Worm (Caenorhabditis elegans) whole organism, L4/young adult: ENCODE data around the gene col-172.

Experiments
- W03F9.2 ChIP-seq: fragments of 150-350 bp; optimal IDR thresholded peaks from 2 replicates; lab custom pipeline; 2014; ENCODE audit warnings: missing biosample characterization, missing genetic modification characterization
- dao-5 ChIP-seq: sonication (generic microtip); optimal IDR thresholded peaks from 2 replicates; lab custom pipeline; 2016; ENCODE audit warnings: missing genotype, missing genetic modification characterization, moderate library complexity, missing compliant biosample characterization
- him-1 ChIP-seq: sonication (generic microtip); optimal IDR thresholded peaks from 2 replicates; lab custom pipeline; 2016; ENCODE audit warnings: missing genotype, missing genetic modification reagents, missing genetic modification characterization, missing compliant biosample characterization

col-172 gene

ce11 chrX:6687756-6688155 is 15.1 kb downstream of the col-172 start:
- TF ChIP-seq him-1 (tag; lab: Kevin White, UChicago), result no peak
- no peak for TF ChIP-seq dao-5 (tag; lab: Kevin White, UChicago)
- TF ChIP-seq W03F9.2 (tag; lab: Kevin White, UChicago), result no peak

DNA sequence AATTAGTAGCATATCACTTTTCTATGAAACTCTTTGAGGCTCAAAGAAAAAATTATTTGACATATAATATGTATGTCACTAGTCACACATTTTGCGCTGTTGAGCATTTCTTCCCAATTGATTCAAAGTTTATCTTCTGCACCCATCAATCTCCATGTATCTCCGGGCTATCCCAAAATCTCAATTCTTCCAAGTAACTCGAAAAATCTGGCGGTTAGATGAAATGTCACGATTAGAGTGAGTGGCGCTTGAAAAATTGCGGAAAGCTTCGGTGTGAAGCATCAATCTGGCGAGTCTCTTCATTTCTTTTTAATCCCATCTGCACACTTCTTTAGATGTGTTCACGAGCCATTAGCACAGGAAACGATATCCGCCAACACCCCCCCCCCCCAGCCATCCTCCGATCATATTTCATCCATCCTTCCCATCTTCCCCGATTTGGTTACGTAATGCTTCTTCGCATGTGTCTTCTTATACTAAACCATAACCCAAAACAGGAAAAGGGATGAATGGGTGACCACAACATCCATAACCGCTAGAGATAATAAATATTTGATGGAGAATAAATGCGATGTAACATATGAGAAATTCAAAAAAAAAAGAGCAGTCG is 16.4 kb downstream of the col-172 start:
- TF ChIP-seq W03F9.2 (tag; lab: Kevin White, UChicago), result no peak
- TF ChIP-seq him-1 (tag; lab: Kevin White, UChicago), result no peak
- no peak for TF ChIP-seq dao-5 (tag; lab: Kevin White, UChicago)

DNA sequence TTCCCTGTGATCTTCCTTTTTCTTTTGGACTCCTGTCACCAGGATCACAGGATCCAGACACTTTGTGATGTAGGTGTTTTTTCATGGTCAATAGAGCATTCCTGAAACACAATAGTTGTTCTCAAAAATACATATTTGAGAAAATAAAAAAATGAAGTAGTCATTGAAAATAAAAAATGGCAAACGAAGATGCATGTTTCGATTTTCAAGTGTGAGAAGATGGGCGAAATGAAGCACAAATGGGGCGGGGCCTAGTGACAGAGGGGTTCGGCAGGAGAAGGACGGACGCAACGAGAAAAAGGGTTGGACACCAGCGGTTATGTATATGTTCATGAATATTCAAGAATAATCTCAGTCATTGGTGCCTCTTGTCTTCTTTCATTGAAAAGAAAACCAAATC is 17.4 kb downstream of the col-172 start, which contains the start of gene F38B6.6:
F38B6.6 (minus strand) TSS at position 101 of the 400 bp plus-strand sequence.
- TF ChIP-seq him-1 (tag; lab: Kevin White, UChicago) (no peak), dao-5 (tag; lab: Kevin White, UChicago) (no peak), W03F9.2 (tag; lab: Kevin White, UChicago) (no peak)

ce11 chrX:6691653-6692052 is 19.0 kb downstream of the col-172 start:
- no peak for TF ChIP-seq him-1 (tag; lab: Kevin White, UChicago)
- no peak for TF ChIP-seq dao-5 (tag; lab: Kevin White, UChicago)
- TF ChIP-seq W03F9.2 (tag; lab: Kevin White, UChicago), result no peak

DNA sequence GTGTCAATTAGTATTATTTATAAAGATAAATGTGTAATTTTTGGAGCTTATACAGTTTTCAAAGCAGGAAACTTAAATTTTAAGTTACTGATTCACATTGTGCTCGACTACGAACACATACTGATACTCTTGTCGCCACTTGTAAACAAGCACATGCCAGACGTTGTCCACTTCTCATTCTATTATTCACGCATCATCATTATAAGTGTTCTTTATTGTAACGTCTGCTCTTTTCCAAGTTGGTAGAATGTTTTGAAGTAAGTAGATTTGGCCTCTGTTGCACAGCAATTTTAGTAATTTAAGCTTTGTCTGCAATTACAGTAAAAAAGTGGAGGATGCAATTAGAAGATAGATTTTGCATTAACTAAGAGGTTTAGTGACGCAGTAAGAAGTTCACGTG is 20.3 kb downstream of the col-172 start:
- TF ChIP-seq W03F9.2 (tag; lab: Kevin White, UChicago) (no peak), him-1 (tag; lab: Kevin White, UChicago) (no peak), dao-5 (tag; lab: Kevin White, UChicago) (no peak)

ce11 chrX:6693331-6693730 is 20.7 kb downstream of the col-172 start, which contains the start of gene F38B6.3:
TSS of gene F38B6.3 (plus strand) at chrX:6693631.
- TF ChIP-seq dao-5 (tag; lab: Kevin White, UChicago), result no peak
- TF ChIP-seq W03F9.2 (tag; lab: Kevin White, UChicago), result no peak
- TF ChIP-seq him-1 (tag; lab: Kevin White, UChicago), result no peak

DNA sequence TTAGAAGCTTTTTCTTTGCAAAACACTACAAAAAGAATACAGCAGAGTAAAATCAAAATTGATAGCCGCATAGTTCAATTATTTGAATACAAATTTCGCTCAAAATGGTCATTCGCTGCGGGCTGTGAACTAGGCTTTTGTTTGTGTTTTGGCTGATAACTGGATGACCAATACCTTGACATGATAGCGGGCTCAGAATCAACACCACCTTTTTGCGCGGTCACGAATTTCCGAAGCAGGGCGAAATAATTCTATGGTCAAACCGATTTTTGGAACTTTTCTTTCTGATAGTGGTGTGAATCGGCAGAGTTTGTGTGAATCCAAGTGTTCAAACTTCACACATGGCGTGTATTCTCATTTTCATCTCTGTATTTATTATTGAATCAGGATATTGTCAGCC is 25.6 kb downstream of the col-172 start, which contains the start of the genes F38B6.7 and F38B6.2:
F38B6.7 (minus strand) TSS at position 101 of the 400 bp plus-strand sequence.
F38B6.2 (plus strand) TSS at position 267 of the 400 bp plus-strand sequence.
- no peak for TF ChIP-seq dao-5 (tag; lab: Kevin White, UChicago)
- TF ChIP-seq W03F9.2 (tag; lab: Kevin White, UChicago), result no peak
- TF ChIP-seq him-1 (tag; lab: Kevin White, UChicago), result no peak

- TF ChIP-seq dao-5 (tag; lab: Kevin White, UChicago) (no peak), him-1 (tag; lab: Kevin White, UChicago) (no peak), W03F9.2 (tag; lab: Kevin White, UChicago) (no peak)
These were observed 29.6 kb downstream of the col-172 start, which contains the start of gene acr-2 for ce11 chrX:6702249-6702648. TSS of gene acr-2 (plus strand) at chrX:6702549.

ce11 chrX:6705156-6705555 is 32.5 kb downstream of the col-172 start:
- TF ChIP-seq dao-5 (tag; lab: Kevin White, UChicago) (no peak), him-1 (tag; lab: Kevin White, UChicago) (no peak), W03F9.2 (tag; lab: Kevin White, UChicago) (no peak)

ce11 chrX:6709238-6709637 is 36.6 kb downstream of the col-172 start, which contains the start of gene acr-3:
TSS of gene acr-3 (plus strand) at chrX:6709538.
- TF ChIP-seq W03F9.2 (tag; lab: Kevin White, UChicago) (no peak), dao-5 (tag; lab: Kevin White, UChicago) (no peak), him-1 (tag; lab: Kevin White, UChicago) (no peak)

- TF ChIP-seq dao-5 (tag; lab: Kevin White, UChicago) (no peak), W03F9.2 (tag; lab: Kevin White, UChicago) (no peak), him-1 (tag; lab: Kevin White, UChicago) (no peak)
These were observed 40.7 kb downstream of the col-172 start, which contains the start of gene nas-11 for ce11 chrX:6713277-6713676. TSS of gene nas-11 (plus strand) at chrX:6713577.

DNA sequence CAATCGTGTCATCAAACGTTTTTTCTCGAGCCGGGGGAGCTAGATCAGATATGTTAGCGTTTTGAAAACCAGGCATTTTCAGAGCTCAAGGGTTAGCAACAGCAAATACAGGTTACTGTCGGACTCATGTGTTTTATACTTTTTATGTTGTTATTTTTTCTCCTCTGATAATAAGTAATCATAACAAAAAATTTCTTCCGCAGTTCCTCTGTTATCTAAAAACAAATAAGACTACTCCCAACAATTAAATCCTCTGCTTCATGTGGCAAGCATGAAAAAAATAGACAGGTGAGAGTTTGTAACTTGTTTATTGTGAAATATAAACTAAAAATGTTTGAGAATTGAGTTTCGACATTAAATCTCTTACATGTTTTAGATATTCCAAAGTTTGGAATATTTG is 46.0 kb downstream of the col-172 start, which contains the start of gene smf-2:
smf-2 (minus strand) TSS at position 101 of the 400 bp plus-strand sequence.
- no peak for TF ChIP-seq W03F9.2 (tag; lab: Kevin White, UChicago)
- no peak for TF ChIP-seq dao-5 (tag; lab: Kevin White, UChicago)
- no peak for TF ChIP-seq him-1 (tag; lab: Kevin White, UChicago)

DNA sequence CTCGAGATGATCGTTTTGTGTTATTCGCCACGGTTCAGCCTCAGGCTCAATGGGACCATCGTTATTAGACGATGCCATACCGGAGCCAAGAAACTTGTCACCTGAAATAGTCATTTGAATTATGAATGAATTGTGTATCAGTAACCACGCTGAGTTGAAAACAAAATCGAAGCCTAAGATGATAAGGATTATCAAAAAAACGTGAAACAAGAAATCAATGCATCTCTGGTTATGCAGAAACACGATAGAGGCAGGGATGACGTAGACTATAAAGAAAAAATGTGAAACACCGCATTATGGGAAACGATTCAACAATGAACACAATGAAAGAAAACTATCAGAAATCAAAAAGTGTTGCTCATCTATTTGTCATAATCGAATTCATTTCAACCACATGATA is 50.3 kb downstream of the col-172 start, which contains the start of gene smf-1:
smf-1 (minus strand) TSS at position 101 of the 400 bp plus-strand sequence.
- no peak for TF ChIP-seq dao-5 (tag; lab: Kevin White, UChicago)
- no peak for TF ChIP-seq W03F9.2 (tag; lab: Kevin White, UChicago)
- TF ChIP-seq him-1 (tag; lab: Kevin White, UChicago), result no peak
